Fruit fly (Drosophila melanogaster): Measurements from ENCODE around the gene Culd.

The Culd gene

dm6 chr3L:8340264-8341095, 15.6 kb downstream of the Culd start, which contains the start of the genes Prim1 and CG7083 (continued):
- TF ChIP-seq chinmo (GFP tag; IDR thresholded peaks at IDR 0.05; ENCODE audit: partially characterized antibody) (no peak), Poxn (GFP tag; IDR thresholded peaks at IDR 0.05) (no peak), Dip3 (GFP tag; optimal IDR thresholded peaks at IDR 0.05) (peak; percentile 22), C15 (GFP tag; IDR thresholded peaks at IDR 0.05) (no peak), HLH4C (GFP tag; IDR thresholded peaks at IDR 0.05; ENCODE audit: partially characterized antibody) (no peak), PHDP (tag; optimal IDR thresholded peaks at IDR 0.05) (peak; percentile 57), HmgZ (tag; optimal IDR thresholded peaks at IDR 0.05) (peak; percentile 64), Hr78 (GFP tag; optimal IDR thresholded peaks at IDR 0.05) (no peak), CG8944 (GFP tag; optimal IDR thresholded peaks at IDR 0.05) (peak; percentile 33), exex (tag; optimal IDR thresholded peaks at IDR 0.05) (peak; percentile 35), D19A (tag; optimal IDR thresholded peaks at IDR 0.05) (no peak), bsh (GFP tag; optimal IDR thresholded peaks at IDR 0.05) (peak in 1 of 2 experiments; percentile 54), CG10274 (GFP tag; optimal IDR thresholded peaks at IDR 0.05) (no peak), sima (GFP tag; optimal IDR thresholded peaks at IDR 0.05) (no peak), CG5180 (GFP tag; optimal IDR thresholded peaks at IDR 0.05) (no peak), Awh (GFP tag; IDR thresholded peaks at IDR 0.05) (no peak), tio (GFP tag; optimal IDR thresholded peaks at IDR 0.05) (no peak), otp (GFP tag; IDR thresholded peaks at IDR 0.05) (0 out of 3 replicates have a peak, but pooled peaks have one; percentile 9), ranshi (GFP tag; IDR thresholded peaks at IDR 0.05) (0 out of 2 replicates have a peak, but pooled peaks have one; percentile 41), gfzf (GFP tag; optimal IDR thresholded peaks at IDR 0.05) (peak; percentile 17), Xrp1 (GFP tag; IDR thresholded peaks at IDR 0.05) (peak; percentile 61), pzg (GFP tag; optimal IDR thresholded peaks at IDR 0.05) (peak; percentile 63), chn (GFP tag; optimal IDR thresholded peaks at IDR 0.05) (peak; percentile 81), cato (GFP tag; optimal IDR thresholded peaks at IDR 0.05; ENCODE audit: borderline replicate concordance) (no peak), hbn (GFP tag; IDR thresholded peaks at IDR 0.05; ENCODE audit: partially characterized antibody) (no peak), CG8359 (GFP tag; optimal IDR thresholded peaks at IDR 0.05; ENCODE audit: borderline replicate concordance) (no peak), CG4730 (GFP tag; IDR thresholded peaks at IDR 0.05) (no peak), Fer3 (tag; optimal IDR thresholded peaks at IDR 0.05) (peak; percentile 32), Dref (GFP tag; IDR thresholded peaks at IDR 0.05) (no peak), HHEX (GFP tag; optimal IDR thresholded peaks at IDR 0.05) (peak; percentile 20), Rfx (GFP tag; IDR thresholded peaks at IDR 0.05) (peak; percentile 51), CG10543 (GFP tag; optimal IDR thresholded peaks at IDR 0.05) (peak; percentile 76), nerfin-2 (GFP tag; IDR thresholded peaks at IDR 0.05; ENCODE audit: partially characterized antibody) (no peak), CG9727 (GFP tag; optimal IDR thresholded peaks at IDR 0.05) (peak; percentile 66), Mrtf (GFP tag; IDR thresholded peaks at IDR 0.05) (no peak), CG10462 (GFP tag; optimal IDR thresholded peaks at IDR 0.05) (peak; percentile 48), onecut (GFP tag; IDR thresholded peaks at IDR 0.05) (peak; percentile 24; the same call in 1 of the 2 replicates), kah (GFP tag; optimal IDR thresholded peaks at IDR 0.05) (no peak), kay (GFP tag; optimal IDR thresholded peaks at IDR 0.05) (no peak), gcm (GFP tag; optimal IDR thresholded peaks at IDR 0.05) (no peak), gcm2 (GFP tag; optimal IDR thresholded peaks at IDR 0.05) (no peak), wdn (GFP tag; IDR thresholded peaks at IDR 0.05) (peak; percentile 37; the same call in 1 of the 2 replicates), Fer1 (GFP tag; optimal IDR thresholded peaks at IDR 0.05) (peak; percentile 59), sob (GFP tag; IDR thresholded peaks at IDR 0.05) (0 out of 2 replicates have a peak, but pooled peaks have one; percentile 42), CG7372 (GFP tag; IDR thresholded peaks at IDR 0.05) (no peak), Opbp (GFP tag; IDR thresholded peaks at IDR 0.05; ENCODE audit: partially characterized antibody) (no peak), CG13424 (tag; optimal IDR thresholded peaks at IDR 0.05) (peak; percentile 61), klu (GFP tag; IDR thresholded peaks at IDR 0.05) (no peak)

All from whole organism, embryonic.